Fruit fly (Drosophila melanogaster) S2 (cell line): ENCODE data around the gene eEF1alpha2.

Experiments used
- CG8478 ChIP-seq: fragments of >200 bp; optimal IDR thresholded peaks from 2 replicates; lab custom pipeline; 2018
- CTCF ChIP-seq, 2 experiments: fragments of >200 bp; optimal IDR thresholded peaks; 2 replicates each; lab custom pipeline; 2018

DNA sequence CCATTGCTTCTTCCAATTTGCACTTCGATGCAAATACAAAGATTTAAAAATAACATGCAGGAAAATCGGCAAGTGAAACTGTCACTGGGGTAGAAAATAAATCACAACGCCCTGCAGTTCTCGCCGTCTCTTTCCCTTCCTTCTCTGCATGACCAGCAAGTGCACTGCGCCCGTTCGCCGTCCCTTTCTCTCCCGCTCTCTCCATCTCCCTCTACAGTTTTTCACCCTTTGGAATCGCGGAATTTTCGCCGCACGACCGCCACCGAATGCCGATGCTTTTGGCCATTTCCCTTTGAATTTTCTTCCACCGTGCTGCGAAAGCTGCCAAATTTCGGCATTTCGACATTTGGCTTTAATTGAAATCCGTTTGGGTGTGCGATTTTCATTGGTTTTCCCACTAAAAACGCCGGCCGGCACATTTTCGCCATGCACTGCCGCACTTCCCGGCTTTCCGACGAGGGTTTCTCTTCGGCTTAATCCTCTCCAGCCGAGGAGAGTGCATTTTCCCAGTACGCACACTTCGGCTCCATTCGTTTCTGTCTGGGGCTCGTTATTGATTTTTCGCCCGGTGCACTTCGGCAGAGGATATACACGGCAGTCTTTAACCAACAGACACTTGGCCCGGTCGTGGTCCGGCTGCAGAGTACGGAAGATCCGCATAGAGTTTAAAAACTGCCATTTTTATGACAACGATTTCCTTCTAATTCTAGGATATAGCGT, 959 bp downstream of the eEF1alpha2 start:
- TF ChIP-seq CG8478 (lab: Kevin White, UChicago), result no peak
- no peak for TF ChIP-seq CTCF (optimal IDR thresholded peaks at IDR 0.05; lab: Kevin White, UChicago)
